Worm (Caenorhabditis elegans) whole organism, L2 larva: ENCODE data around the gene F21H7.2.
A peak's percentile ranks its signal among the peaks of the same experiment; 100 is the strongest.

ENCODE experiments used
- C34F6.9 ChIP-seq: fragments of 150-350 bp; optimal IDR thresholded peaks from 2 replicates; lab custom pipeline; 2014; ENCODE audit warnings: missing biosample characterization, missing genetic modification characterization
- F13H6.1 ChIP-seq: sonication (generic microtip); optimal IDR thresholded peaks from 2 replicates; lab custom pipeline; 2016; ENCODE audit warnings: missing genetic modification characterization, missing compliant biosample characterization
- R02D3.7 ChIP-seq: fragments of 150-350 bp; optimal IDR thresholded peaks from 2 replicates; lab custom pipeline; 2014; ENCODE audit warnings: missing biosample characterization, missing genetic modification characterization
- alr-1 ChIP-seq: fragments of 150-350 bp; optimal IDR thresholded peaks from 2 replicates; lab custom pipeline; 2014; ENCODE audit warnings: missing biosample characterization, missing genetic modification characterization
- ceh-82 ChIP-seq: fragments of 150-350 bp; optimal IDR thresholded peaks from 2 replicates; lab custom pipeline; 2014; ENCODE audit warnings: missing biosample characterization, missing genetic modification characterization
- dmd-4 ChIP-seq: sonication (generic microtip); optimal IDR thresholded peaks from 2 replicates; lab custom pipeline; 2017; ENCODE audit warnings: missing biosample characterization, missing genetic modification characterization
- egl-27 ChIP-seq: sonication (generic microtip); optimal IDR thresholded peaks from 3 replicates; lab custom pipeline; 2017; ENCODE audit warnings: missing biosample characterization, missing genetic modification reagents, missing genetic modification characterization
- elt-3 ChIP-seq: sonication (generic microtip); optimal IDR thresholded peaks from 2 replicates; lab custom pipeline; 2017; ENCODE audit warnings: missing biosample characterization, missing genetic modification characterization
- fos-1 ChIP-seq: fragments of 150-350 bp; optimal IDR thresholded peaks from 2 replicates; lab custom pipeline; 2014; ENCODE audit warnings: missing biosample characterization, missing genetic modification characterization
- gmeb-1 ChIP-seq: fragments of 150-350 bp; optimal IDR thresholded peaks from 2 replicates; lab custom pipeline; 2014; ENCODE audit warnings: missing biosample characterization, missing genetic modification characterization
- lin-11 ChIP-seq: fragments of 150-350 bp; sonication (generic microtip); optimal IDR thresholded peaks from 2 replicates; lab custom pipeline; 2014; ENCODE audit warnings: missing biosample characterization, missing genetic modification characterization, inconsistent platforms, mixed read lengths
- lin-13 ChIP-seq: fragments of 150-350 bp; optimal IDR thresholded peaks from 2 replicates; lab custom pipeline; 2014; ENCODE audit warnings: missing biosample characterization, missing genetic modification reagents, missing genetic modification characterization
- lin-39 ChIP-seq: fragments of 150-350 bp; optimal IDR thresholded peaks from 2 replicates; lab custom pipeline; 2014; ENCODE audit warnings: missing biosample characterization, missing genetic modification reagents, missing genetic modification characterization
- mab-5 ChIP-seq: fragments of 150-350 bp; optimal IDR thresholded peaks from 2 replicates; lab custom pipeline; 2014; ENCODE audit warnings: missing biosample characterization, missing genetic modification characterization
- mdl-1 ChIP-seq, 2 experiments: fragments of 150-350 bp in 1 of 2; sonication (generic microtip) in 1 of 2; optimal IDR thresholded peaks; 2 replicates each; lab custom pipeline; 2017; ENCODE audit warnings: missing biosample characterization in 2 of 2, missing genetic modification characterization in 2 of 2
- nhr-10 ChIP-seq: sonication (generic microtip); optimal IDR thresholded peaks from 2 replicates; lab custom pipeline; 2017; ENCODE audit warnings: missing biosample characterization, missing genetic modification characterization
- nhr-11 ChIP-seq: fragments of 150-350 bp; optimal IDR thresholded peaks from 2 replicates; lab custom pipeline; 2014; ENCODE audit warnings: missing biosample characterization, missing genetic modification characterization
- nhr-129 ChIP-seq: fragments of 150-350 bp; optimal IDR thresholded peaks from 2 replicates; lab custom pipeline; 2014; ENCODE audit warnings: missing biosample characterization, missing genetic modification characterization
- nhr-21 ChIP-seq: fragments of 150-350 bp; optimal IDR thresholded peaks from 2 replicates; lab custom pipeline; 2014; ENCODE audit warnings: missing biosample characterization, missing genetic modification characterization
- nhr-23 ChIP-seq: fragments of 150-350 bp; optimal IDR thresholded peaks from 2 replicates; lab custom pipeline; 2014; ENCODE audit warnings: missing biosample characterization, missing genetic modification reagents, missing genetic modification characterization
- nhr-237 ChIP-seq: fragments of 150-350 bp; optimal IDR thresholded peaks from 2 replicates; lab custom pipeline; 2014; ENCODE audit warnings: missing biosample characterization, missing genetic modification characterization
- nhr-6 ChIP-seq: fragments of 150-350 bp; optimal IDR thresholded peaks from 2 replicates; lab custom pipeline; 2014; ENCODE audit warnings: missing biosample characterization, missing genetic modification characterization
- nhr-77 ChIP-seq: fragments of 150-350 bp; optimal IDR thresholded peaks from 2 replicates; lab custom pipeline; 2014; ENCODE audit warnings: missing biosample characterization, missing genetic modification characterization
- peb-1 ChIP-seq: fragments of 150-350 bp; optimal IDR thresholded peaks from 2 replicates; lab custom pipeline; 2014; ENCODE audit warnings: missing biosample characterization, missing genetic modification characterization
- skn-1 ChIP-seq: sonication (generic microtip); optimal IDR thresholded peaks from 2 replicates; lab custom pipeline; 2017; ENCODE audit warnings: missing biosample characterization, missing genetic modification characterization
- sma-9 ChIP-seq, 2 experiments: fragments of 150-350 bp in 1 of 2; sonication (generic microtip) in 1 of 2; optimal IDR thresholded peaks; 2 replicates each; lab custom pipeline; 2014 to 2016; ENCODE audit warnings: missing genetic modification characterization in 2 of 2, mild to moderate bottlenecking in 1 of 2, missing biosample characterization in 1 of 2, missing compliant biosample characterization in 1 of 2, missing genetic modification reagents in 1 of 2, moderate library complexity in 1 of 2
- unc-39 ChIP-seq: fragments of 150-350 bp; optimal IDR thresholded peaks from 2 replicates; lab custom pipeline; 2014; ENCODE audit warnings: missing biosample characterization, missing genetic modification characterization
- unc-55 ChIP-seq: fragments of 150-350 bp; sonication (generic microtip); optimal IDR thresholded peaks from 3 replicates; lab custom pipeline; 2014; ENCODE audit warnings: missing biosample characterization, missing genetic modification reagents, missing genetic modification characterization
- unc-62 ChIP-seq: fragments of 150-350 bp; optimal IDR thresholded peaks from 2 replicates; lab custom pipeline; 2014; ENCODE audit warnings: missing biosample characterization, missing genetic modification reagents, missing genetic modification characterization
- zag-1 ChIP-seq: fragments of 150-350 bp; optimal IDR thresholded peaks from 2 replicates; lab custom pipeline; 2014; ENCODE audit warnings: missing biosample characterization, missing genetic modification characterization
- ztf-11 ChIP-seq: sonication (generic microtip); optimal IDR thresholded peaks from 2 replicates; lab custom pipeline; 2017; ENCODE audit warnings: missing biosample characterization, missing genetic modification characterization
- ztf-4 ChIP-seq: fragments of 150-350 bp; optimal IDR thresholded peaks from 2 replicates; lab custom pipeline; 2014; ENCODE audit warnings: missing biosample characterization, missing genetic modification characterization

Gene F21H7.2

DNA sequence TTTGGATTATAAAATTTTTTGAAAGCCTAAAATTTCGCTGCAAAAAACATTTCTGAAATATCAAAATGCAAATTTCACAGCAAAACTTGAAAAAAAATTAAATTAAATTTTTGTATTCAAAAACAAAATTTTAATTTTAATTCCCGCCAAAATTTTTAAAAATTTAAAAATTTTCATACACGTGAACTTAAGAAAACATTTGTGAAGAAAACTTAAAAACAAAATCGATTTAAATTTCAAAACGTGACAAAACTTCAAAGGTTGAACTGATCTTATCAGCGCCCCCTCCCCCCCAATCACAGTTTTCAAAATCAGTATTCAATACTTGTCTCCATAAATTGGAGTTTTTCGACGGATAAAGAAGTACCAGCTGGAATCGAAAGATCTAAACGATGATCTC lies 7.4 kb upstream of the F21H7.2 start, which contains the start of gene F21H7.5:
TSS of gene F21H7.5 (plus strand) at position 301 of the 400 bp plus-strand sequence.
- TF ChIP-seq mab-5 (tag; lab: Kevin White, UChicago) (no peak), alr-1 (tag; lab: Kevin White, UChicago) (no peak), nhr-6 (no peak), nhr-237 (tag; lab: Kevin White, UChicago) (no peak), lin-13 (GFP tag; lab: Kevin White, UChicago) (no peak), nhr-129 (tag; lab: Kevin White, UChicago) (no peak)

ce11 chrV:16235647-16236046 lies 5.9 kb upstream of the F21H7.2 start, which contains the start of gene srh-98:
TSS of gene srh-98 (minus strand) at chrV:16235747.
- TF ChIP-seq nhr-237 (tag; lab: Kevin White, UChicago), result no peak
- TF ChIP-seq F13H6.1 (tag; lab: Kevin White, UChicago), result no peak
- no peak for TF ChIP-seq zag-1
- TF ChIP-seq sma-9 (GFP tag; optimal IDR thresholded peaks at IDR 0.05; lab: Kevin White, UChicago), result no peak
- TF ChIP-seq sma-9 (tag; optimal IDR thresholded peaks at IDR 0.05; lab: Kevin White, UChicago), result no peak
- no peak for TF ChIP-seq ztf-4 (tag; lab: Kevin White, UChicago)

DNA sequence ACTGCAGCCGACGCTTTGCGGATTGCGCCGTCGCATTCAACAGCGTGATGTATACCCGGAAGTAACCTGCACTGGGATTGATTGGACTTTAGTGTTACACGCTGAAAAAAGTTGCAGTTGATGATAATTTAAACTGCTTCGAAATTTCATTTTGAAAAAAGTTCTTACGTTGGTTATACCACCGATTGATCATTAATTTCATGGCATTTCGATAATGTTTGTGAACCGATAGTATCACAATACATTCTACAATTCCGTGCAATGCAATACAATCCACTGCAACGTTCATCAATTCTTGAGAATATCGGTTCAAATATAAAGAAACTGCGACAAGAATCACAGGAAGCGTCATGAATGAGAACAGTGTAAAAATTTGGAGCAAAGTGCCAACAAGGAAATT lies 5.3 kb upstream of the F21H7.2 start, which contains the start of gene F21H7.3:
TSS of gene F21H7.3 (minus strand) at position 101 of the 400 bp plus-strand sequence.
- no peak for TF ChIP-seq nhr-11
- TF ChIP-seq fos-1 (tag; lab: Kevin White, UChicago), result no peak
- TF ChIP-seq R02D3.7 (tag; lab: Kevin White, UChicago), result no peak
- no peak for TF ChIP-seq C34F6.9 (tag; lab: Kevin White, UChicago)
- no peak for TF ChIP-seq lin-39

- TF ChIP-seq nhr-77 (tag; lab: Kevin White, UChicago) (no peak), nhr-11 (no peak)
Observed at ce11 chrV:16233624-16234023, 3.8 kb upstream of the F21H7.2 start, which contains the start of gene clec-233. TSS of gene clec-233 (plus strand) at chrV:16233924.

DNA sequence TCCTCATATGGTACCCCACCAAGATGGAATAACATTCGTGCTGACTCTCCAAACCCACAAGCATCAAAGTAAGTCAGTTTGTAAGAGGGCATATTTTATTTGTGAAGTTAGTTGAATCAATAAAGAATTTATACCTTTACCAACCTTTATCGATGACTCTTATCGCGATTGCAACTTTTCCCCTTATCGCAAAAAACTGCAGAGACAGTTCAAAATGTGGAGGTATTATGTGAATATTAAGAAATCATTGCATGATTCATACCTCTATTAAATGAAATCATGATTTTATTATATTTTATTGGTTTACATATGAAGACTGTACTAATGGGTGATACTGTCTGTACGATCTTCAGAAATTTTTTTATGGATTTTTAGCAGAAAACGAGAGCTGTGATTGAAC lies 2.4 kb upstream of the F21H7.2 start, which contains the start of gene gst-22:
TSS of gene gst-22 (minus strand) at position 103 of the 400 bp plus-strand sequence.
- TF ChIP-seq elt-3 (tag; lab: Kevin White, UChicago) (no peak), nhr-23 (tag; lab: Kevin White, UChicago) (no peak), lin-11 (tag; lab: Kevin White, UChicago) (no peak), unc-62 (GFP tag; lab: Kevin White, UChicago) (no peak), peb-1 (tag; lab: Kevin White, UChicago) (no peak), sma-9 (GFP tag; optimal IDR thresholded peaks at IDR 0.05; lab: Kevin White, UChicago) (peak; percentile 56), sma-9 (tag; optimal IDR thresholded peaks at IDR 0.05; lab: Kevin White, UChicago) (no peak), gmeb-1 (tag; lab: Kevin White, UChicago) (peak; percentile 5), fos-1 (tag; lab: Kevin White, UChicago) (peak; percentile 99), ceh-82 (tag; lab: Kevin White, UChicago) (no peak), alr-1 (tag; lab: Kevin White, UChicago) (no peak), F13H6.1 (tag; lab: Kevin White, UChicago) (no peak), nhr-129 (tag; lab: Kevin White, UChicago) (no peak), unc-39 (tag; lab: Kevin White, UChicago) (no peak), nhr-10 (tag; lab: Kevin White, UChicago) (no peak), unc-55 (GFP tag; lab: Kevin White, UChicago) (no peak), nhr-21 (tag; lab: Kevin White, UChicago) (no peak), C34F6.9 (tag; lab: Kevin White, UChicago) (no peak), egl-27 (tag; lab: Kevin White, UChicago) (no peak), mdl-1 (tag; optimal IDR thresholded peaks at IDR 0.05; lab: Kevin White, UChicago) (no peak), dmd-4 (no peak), ztf-11 (tag; lab: Kevin White, UChicago) (no peak), nhr-237 (tag; lab: Kevin White, UChicago) (no peak), lin-13 (GFP tag; lab: Kevin White, UChicago) (no peak), nhr-11 (no peak), skn-1 (tag; lab: Kevin White, UChicago) (peak; percentile 10)
